In genomic region chrIII:7559869-7560268, ce11 we compare ENCODE assay signal across 6 worm cellular contexts.
A peak's percentile ranks its signal among the peaks of the same experiment; 100 is the strongest.
TF ChIP-seq lines count a peak whose summit lies in the region.

No protein-coding gene starts in this region.

TF ChIP-seq in whole organism, L1 larva, 84 proteins besides CTCF, POLR2A, EP300 and RAD21 (continues in another document):
- TF ChIP-seq zag-1 (tag; optimal IDR thresholded peaks at IDR 0.05; lab: Kevin White, UChicago) (no peak), ztf-4 (tag; optimal IDR thresholded peaks at IDR 0.05; lab: Kevin White, UChicago) (no peak), hlh-4 (tag; optimal IDR thresholded peaks at IDR 0.05; lab: Kevin White, UChicago) (no peak), jun-1 (tag; optimal IDR thresholded peaks at IDR 0.05; lab: Kevin White, UChicago) (no peak), nhr-11 (tag; optimal IDR thresholded peaks at IDR 0.05; lab: Kevin White, UChicago) (no peak), mef-2 (tag; optimal IDR thresholded peaks at IDR 0.05; lab: Kevin White, UChicago) (no peak), ceh-88 (GFP tag; IDR thresholded peaks at IDR 0.05; lab: Robert Waterston, UW) (no peak), isw-1 (GFP tag; IDR thresholded peaks at IDR 0.05; lab: Robert Waterston, UW) (no peak), nhr-28 (tag; optimal IDR thresholded peaks at IDR 0.05; lab: Kevin White, UChicago) (no peak), nhr-20 (tag; optimal IDR thresholded peaks at IDR 0.05; lab: Kevin White, UChicago) (no peak), alr-1 (tag; optimal IDR thresholded peaks at IDR 0.05; lab: Kevin White, UChicago; ENCODE audit: borderline replicate concordance) (no peak), rnt-1 (tag; optimal IDR thresholded peaks at IDR 0.05; lab: Kevin White, UChicago) (peak; percentile 67), unc-62 (GFP tag; optimal IDR thresholded peaks at IDR 0.05; lab: Kevin White, UChicago) (no peak), C04F5.9 (tag; optimal IDR thresholded peaks at IDR 0.05; lab: Kevin White, UChicago) (no peak), ztf-11 (tag; optimal IDR thresholded peaks at IDR 0.05; lab: Kevin White, UChicago) (no peak), hpl-2 (GFP tag; optimal IDR thresholded peaks at IDR 0.05; lab: Kevin White, UChicago) (no peak)

TF ChIP-seq in whole organism, L2 larva, 48 proteins besides CTCF, POLR2A, EP300 and RAD21 (continues in another document):
- TF ChIP-seq zag-1 (tag; optimal IDR thresholded peaks at IDR 0.05; lab: Kevin White, UChicago) (peak; percentile 18), unc-39 (tag; optimal IDR thresholded peaks at IDR 0.05; lab: Kevin White, UChicago) (no peak), lsy-2 (tag; optimal IDR thresholded peaks at IDR 0.05; lab: Kevin White, UChicago) (peak in 1 of 2 experiments; percentile 42), F13H6.1 (tag; optimal IDR thresholded peaks at IDR 0.05; lab: Kevin White, UChicago) (peak; percentile 68), peb-1 (tag; optimal IDR thresholded peaks at IDR 0.05; lab: Kevin White, UChicago) (no peak), fos-1 (tag; optimal IDR thresholded peaks at IDR 0.05; lab: Kevin White, UChicago) (no peak), lin-13 (GFP tag; optimal IDR thresholded peaks at IDR 0.05; lab: Kevin White, UChicago) (no peak), crh-2 (tag; optimal IDR thresholded peaks at IDR 0.05; lab: Kevin White, UChicago) (no peak), nhr-12 (tag; optimal IDR thresholded peaks at IDR 0.05; lab: Kevin White, UChicago) (no peak), C34F6.9 (tag; optimal IDR thresholded peaks at IDR 0.05; lab: Kevin White, UChicago) (peak; percentile 19), nhr-21 (tag; optimal IDR thresholded peaks at IDR 0.05; lab: Kevin White, UChicago) (no peak), gmeb-1 (tag; optimal IDR thresholded peaks at IDR 0.05; lab: Kevin White, UChicago) (no peak), nhr-23 (tag; optimal IDR thresholded peaks at IDR 0.05; lab: Kevin White, UChicago) (no peak), nhr-11 (tag; optimal IDR thresholded peaks at IDR 0.05; lab: Kevin White, UChicago) (no peak), sma-3 (GFP tag; optimal IDR thresholded peaks at IDR 0.05; lab: Kevin White, UChicago) (no peak), alr-1 (tag; optimal IDR thresholded peaks at IDR 0.05; lab: Kevin White, UChicago) (no peak), ceh-82 (tag; optimal IDR thresholded peaks at IDR 0.05; lab: Kevin White, UChicago) (no peak)

TF ChIP-seq in whole organism, L3 larva, 47 proteins besides CTCF, POLR2A, EP300 and RAD21:
- TF ChIP-seq nhr-11 (tag; optimal IDR thresholded peaks at IDR 0.05; lab: Kevin White, UChicago) (peak; percentile 48), tbx-2 (tag; optimal IDR thresholded peaks at IDR 0.05; lab: Kevin White, UChicago) (no peak), elt-1 (tag; optimal IDR thresholded peaks at IDR 0.05; lab: Kevin White, UChicago) (peak; percentile 3), nfya-1 (tag; optimal IDR thresholded peaks at IDR 0.05; lab: Kevin White, UChicago; ENCODE audit: insufficient read depth) (peak; percentile 25), unc-62 (GFP tag; optimal IDR thresholded peaks at IDR 0.05; lab: Kevin White, UChicago) (peak; percentile 61), daf-12 (tag; optimal IDR thresholded peaks at IDR 0.05; lab: Kevin White, UChicago) (no peak), fkh-10 (GFP tag; optimal IDR thresholded peaks at IDR 0.05; lab: Kevin White, UChicago) (no peak), lin-39 (tag; optimal IDR thresholded peaks at IDR 0.05; lab: Kevin White, UChicago) (peak; percentile 31)

TF ChIP-seq in whole organism, L4 larva, 104 proteins besides CTCF, POLR2A, EP300 and RAD21 (continues in another document):
- TF ChIP-seq hif-1 (tag; optimal IDR thresholded peaks at IDR 0.05; lab: Kevin White, UChicago) (no peak), sdz-12 (GFP tag; optimal IDR thresholded peaks at IDR 0.05; lab: Kevin White, UChicago) (no peak), snpc-1.2 (GFP tag; IDR thresholded peaks at IDR 0.05; lab: Robert Waterston, UW) (no peak), dpl-1 (GFP tag; optimal IDR thresholded peaks at IDR 0.05; lab: Kevin White, UChicago) (no peak), nhr-25 (tag; optimal IDR thresholded peaks at IDR 0.05; lab: Kevin White, UChicago; ENCODE audit: borderline replicate concordance, insufficient read depth) (no peak), F49E8.2 (tag; optimal IDR thresholded peaks at IDR 0.05; lab: Kevin White, UChicago; ENCODE audit: borderline replicate concordance) (no peak), ztf-11 (tag; optimal IDR thresholded peaks at IDR 0.05; lab: Kevin White, UChicago) (no peak), Y5F2A.4 (GFP tag; optimal IDR thresholded peaks at IDR 0.05; lab: Kevin White, UChicago) (no peak), hlh-11 (tag; optimal IDR thresholded peaks at IDR 0.05; lab: Kevin White, UChicago) (peak; percentile 1), ceh-20 (GFP tag; IDR thresholded peaks at IDR 0.05; lab: Robert Waterston, UW) (no peak), zfp-2 (tag; optimal IDR thresholded peaks at IDR 0.05; lab: Kevin White, UChicago) (no peak), mdl-1 (tag; optimal IDR thresholded peaks at IDR 0.05; lab: Kevin White, UChicago) (no peak), mxl-3 (GFP tag; optimal IDR thresholded peaks at IDR 0.05; lab: Kevin White, UChicago) (no peak), unc-62 (GFP tag; optimal IDR thresholded peaks at IDR 0.05 in 1 of 2; lab: Kevin White, UChicago) (peak in 1 of 2 experiments; percentile 48), unc-62 (tag; optimal IDR thresholded peaks at IDR 0.05; lab: Kevin White, UChicago) (no peak), rbr-2 (tag; optimal IDR thresholded peaks at IDR 0.05; lab: Kevin White, UChicago) (no peak), daf-16 (GFP tag; optimal IDR thresholded peaks at IDR 0.05; lab: Kevin White, UChicago) (peak in 1 of 2 experiments; percentile 77), daf-16 (tag; optimal IDR thresholded peaks at IDR 0.05; lab: Kevin White, UChicago) (no peak), madf-9 (GFP tag; conservative IDR thresholded peaks at IDR 0.05; lab: Robert Waterston, UW) (no peak)

TF ChIP-seq in whole organism, late embryonic, 69 proteins besides CTCF, POLR2A, EP300 and RAD21:
- TF ChIP-seq ets-4 (tag; optimal IDR thresholded peaks at IDR 0.05; lab: Kevin White, UChicago): no peak
- TF ChIP-seq tbx-2 (tag; optimal IDR thresholded peaks at IDR 0.05; lab: Kevin White, UChicago): peak; percentile 26
- TF ChIP-seq unc-55 (GFP tag; optimal IDR thresholded peaks at IDR 0.05; lab: Kevin White, UChicago): peak; percentile 99
- TF ChIP-seq ceh-18 (tag; optimal IDR thresholded peaks at IDR 0.05; lab: Kevin White, UChicago): peak; percentile 73
- TF ChIP-seq unc-86 (tag; optimal IDR thresholded peaks at IDR 0.05; lab: Kevin White, UChicago): no peak
- TF ChIP-seq rnt-1 (tag; optimal IDR thresholded peaks at IDR 0.05; lab: Kevin White, UChicago): peak; percentile 55
- no peak for TF ChIP-seq ref-2 (tag; optimal IDR thresholded peaks at IDR 0.05; lab: Kevin White, UChicago)

TF ChIP-seq in whole organism, mixed stage, embryonic, 35 proteins besides CTCF, POLR2A, EP300 and RAD21:
- TF ChIP-seq ceh-43 (GFP tag; optimal IDR thresholded peaks at IDR 0.05; lab: Kevin White, UChicago) (no peak), nhr-2 (tag; optimal IDR thresholded peaks at IDR 0.05; lab: Kevin White, UChicago) (no peak), ces-1 (GFP tag; optimal IDR thresholded peaks at IDR 0.05; lab: Kevin White, UChicago) (no peak), elt-1 (tag; optimal IDR thresholded peaks at IDR 0.05; lab: Kevin White, UChicago; ENCODE audit: borderline replicate concordance, insufficient read depth) (no peak), ceh-83 (GFP tag; optimal IDR thresholded peaks at IDR 0.05; lab: Kevin White, UChicago) (peak; percentile 3), nhr-237 (tag; optimal IDR thresholded peaks at IDR 0.05; lab: Kevin White, UChicago) (no peak), nhr-76 (tag; optimal IDR thresholded peaks at IDR 0.05; lab: Kevin White, UChicago) (no peak), pha-4 (tag; optimal IDR thresholded peaks at IDR 0.05; lab: Kevin White, UChicago) (no peak), unc-62 (GFP tag; optimal IDR thresholded peaks at IDR 0.05; lab: Kevin White, UChicago) (peak; percentile 100), hlh-1 (tag; optimal IDR thresholded peaks at IDR 0.05; lab: Kevin White, UChicago) (peak; percentile 80), zip-8 (tag; optimal IDR thresholded peaks at IDR 0.05; lab: Kevin White, UChicago) (no peak), unc-120 (tag; optimal IDR thresholded peaks at IDR 0.05; lab: Kevin White, UChicago; ENCODE audit: poor library complexity, severe bottlenecking) (peak; percentile 83), elt-3 (tag; optimal IDR thresholded peaks at IDR 0.05; lab: Kevin White, UChicago) (no peak), unc-39 (tag; optimal IDR thresholded peaks at IDR 0.05; lab: Kevin White, UChicago) (no peak), nhr-12 (tag; optimal IDR thresholded peaks at IDR 0.05; lab: Kevin White, UChicago) (no peak)
TF ChIP-seq in whole organism, mixed stage, embryonic: peak in this region for 4.

Comparison
In these comparisons a context has a peak if more than half of its experiments do, and no peak if none do; other contexts are left out.
1. Of the 29 proteins assayed by ChIP-seq in both whole organism, L4 larva and whole organism, L1 larva: peak only in whole organism, L4 larva: none; only in whole organism, L1 larva: lin-39 and lsy-2; in both: none; in neither: 26; mixed calls (peak in some experiments, not most) for 1.